Worm (Caenorhabditis elegans) whole organism, L1 larva: Measurements from ENCODE around the gene C16C10.8.

Source experiments
- C16A3.4 ChIP-seq: fragments of 150-350 bp; optimal IDR thresholded peaks from 2 replicates; lab custom pipeline; 2014; ENCODE audit warnings: missing biosample characterization, missing genetic modification characterization
- F16B12.6 ChIP-seq: fragments of 150-350 bp; optimal IDR thresholded peaks from 2 replicates; lab custom pipeline; 2014; ENCODE audit warnings: missing biosample characterization, missing genetic modification characterization
- aha-1 ChIP-seq: fragments of 150-350 bp; optimal IDR thresholded peaks from 2 replicates; lab custom pipeline; 2014; ENCODE audit warnings: missing biosample characterization, missing genetic modification characterization
- aly-2 ChIP-seq: fragments of 150-350 bp; optimal IDR thresholded peaks from 2 replicates; lab custom pipeline; 2014; ENCODE audit warnings: missing biosample characterization, missing genetic modification characterization
- ama-1 ChIP-seq: fragments of 150-350 bp; optimal IDR thresholded peaks from 2 replicates; lab custom pipeline; 2014
- blmp-1 ChIP-seq: fragments of 150-350 bp; optimal IDR thresholded peaks from 2 replicates; lab custom pipeline; 2014; ENCODE audit warnings: missing biosample characterization, missing genetic modification characterization
- ceh-82 ChIP-seq, 3 experiments: fragments of 150-350 bp in 1 of 3; sonication (generic microtip) in 2 of 3; optimal IDR thresholded peaks; 2 replicates each; lab custom pipeline; 2014 to 2017; ENCODE audit warnings: missing biosample characterization in 3 of 3, missing genetic modification characterization in 3 of 3
- ceh-88 ChIP-seq: fragments of 200-800 bp; sonication (Bioruptor generic); IDR thresholded peaks from 2 replicates; pipeline ENCODE4 v1.3.6; 2022; ENCODE audit warnings: missing genetic modification characterization, missing compliant biosample characterization
- dpl-1 ChIP-seq, 3 experiments: fragments of 150-350 bp in 2 of 3; sonication (generic microtip) in 1 of 3; optimal IDR thresholded peaks; 2 replicates each; lab custom pipeline; 2014 to 2017; ENCODE audit warnings: missing biosample characterization in 3 of 3, missing genetic modification characterization in 3 of 3, missing genetic modification reagents in 3 of 3
- dsc-1 ChIP-seq: sonication (generic microtip); optimal IDR thresholded peaks from 2 replicates; lab custom pipeline; 2016; ENCODE audit warnings: mild to moderate bottlenecking, missing genetic modification characterization, missing compliant biosample characterization
- efl-1 ChIP-seq, 4 experiments: fragments of 150-350 bp; optimal IDR thresholded peaks in 3 of 4; peaks in 1 of 4; 1 replicate in 1 of 4; 2 replicates in 3 of 4; lab custom pipeline; 2014; ENCODE audit warnings: missing biosample characterization in 2 of 4, missing genetic modification characterization in 2 of 4, missing genetic modification reagents in 2 of 4
- efl-3 ChIP-seq: fragments of 200-800 bp; sonication (Bioruptor generic); optimal IDR thresholded peaks from 2 replicates; lab custom pipeline; 2018; ENCODE audit warnings: mild to moderate bottlenecking, missing genetic modification characterization, missing compliant biosample characterization
- elt-2 ChIP-seq: sonication (generic microtip); optimal IDR thresholded peaks from 2 replicates; lab custom pipeline; 2016; ENCODE audit warnings: missing genetic modification characterization, mild to moderate bottlenecking, inconsistent platforms, missing compliant biosample characterization, missing genetic modification reagents
- elt-3 ChIP-seq, 6 experiments: fragments of 150-350 bp in 1 of 6; sonication (generic microtip); optimal IDR thresholded peaks; 2 replicates each; lab custom pipeline; 2017 to 2018; ENCODE audit warnings: missing biosample characterization in 6 of 6, missing genetic modification characterization in 6 of 6, inconsistent platforms in 1 of 6
- fkh-4 ChIP-seq: sonication (generic microtip); optimal IDR thresholded peaks from 2 replicates; lab custom pipeline; 2016; ENCODE audit warnings: missing compliant biosample characterization, missing genetic modification characterization, borderline replicate concordance
- fos-1 ChIP-seq: fragments of 150-350 bp; optimal IDR thresholded peaks from 2 replicates; lab custom pipeline; 2014; ENCODE audit warnings: missing biosample characterization, missing genetic modification characterization
- hlh-17 ChIP-seq: fragments of 200-800 bp; sonication (Bioruptor generic); optimal IDR thresholded peaks from 2 replicates; lab custom pipeline; 2018; ENCODE audit warnings: missing genetic modification characterization, mild to moderate bottlenecking, missing compliant biosample characterization, moderate library complexity, borderline replicate concordance
- hpl-2 ChIP-seq: fragments of 150-350 bp; optimal IDR thresholded peaks from 2 replicates; lab custom pipeline; 2014; ENCODE audit warnings: missing biosample characterization, missing genetic modification reagents, missing genetic modification characterization
- irx-1 ChIP-seq: sonication (generic microtip); optimal IDR thresholded peaks from 2 replicates; lab custom pipeline; 2016; ENCODE audit warnings: missing genetic modification characterization, missing compliant biosample characterization
- isw-1 ChIP-seq: fragments of 200-800 bp; sonication (Bioruptor generic); IDR thresholded peaks from 2 replicates; pipeline ENCODE4 v1.3.6; 2022; ENCODE audit warnings: missing genetic modification characterization, missing compliant biosample characterization
- lin-13 ChIP-seq: fragments of 150-350 bp; optimal IDR thresholded peaks from 2 replicates; lab custom pipeline; 2014; ENCODE audit warnings: missing biosample characterization, missing genetic modification reagents, missing genetic modification characterization
- lin-14 ChIP-seq: fragments of 200-800 bp; sonication (Bioruptor generic); optimal IDR thresholded peaks from 2 replicates; lab custom pipeline; 2018; ENCODE audit warnings: mild to moderate bottlenecking, missing genetic modification characterization, moderate library complexity, missing compliant biosample characterization
- lin-35 ChIP-seq, 2 experiments: fragments of 150-350 bp; optimal IDR thresholded peaks; 2 replicates each; lab custom pipeline; 2014; ENCODE audit warnings: missing biosample characterization in 2 of 2, missing genetic modification characterization in 2 of 2, missing genetic modification reagents in 2 of 2
- lin-39 ChIP-seq: fragments of 150-350 bp; optimal IDR thresholded peaks from 2 replicates; lab custom pipeline; 2014; ENCODE audit warnings: missing biosample characterization, missing genetic modification reagents, missing genetic modification characterization
- lir-3 ChIP-seq: sonication (generic microtip); optimal IDR thresholded peaks from 2 replicates; lab custom pipeline; 2016; ENCODE audit warnings: mild to moderate bottlenecking, missing genetic modification characterization, moderate library complexity, missing compliant biosample characterization; ENCODE audit not compliant: poor library complexity
- lsy-2 ChIP-seq, 2 experiments: fragments of 150-350 bp; optimal IDR thresholded peaks; 2 replicates each; lab custom pipeline; 2014; ENCODE audit warnings: missing biosample characterization in 2 of 2, missing genetic modification characterization in 2 of 2
- nhr-11 ChIP-seq: fragments of 150-350 bp; optimal IDR thresholded peaks from 2 replicates; lab custom pipeline; 2014; ENCODE audit warnings: missing biosample characterization, missing genetic modification characterization
- nhr-19 ChIP-seq: fragments of 200-800 bp; sonication (Bioruptor generic); conservative IDR thresholded peaks from 2 replicates; pipeline ENCODE4 v1.3.6; 2022; ENCODE audit warnings: missing genetic modification characterization, missing compliant biosample characterization
- nhr-20 ChIP-seq: sonication (generic microtip); optimal IDR thresholded peaks from 2 replicates; lab custom pipeline; 2016; ENCODE audit warnings: mild to moderate bottlenecking, missing genetic modification characterization, missing compliant biosample characterization
- nhr-71 ChIP-seq: sonication (generic microtip); optimal IDR thresholded peaks from 2 replicates; lab custom pipeline; 2016; ENCODE audit warnings: mild to moderate bottlenecking, missing genetic modification characterization, moderate library complexity, missing compliant biosample characterization
- nhr-85 ChIP-seq: sonication (generic microtip); peaks from one replicate; lab custom pipeline; 2016; ENCODE audit warnings: missing genetic modification characterization, inconsistent platforms, missing compliant biosample characterization
- nhr-90 ChIP-seq: sonication (generic microtip); optimal IDR thresholded peaks from 2 replicates; lab custom pipeline; 2016; ENCODE audit warnings: mild to moderate bottlenecking, missing genetic modification characterization, missing compliant biosample characterization; ENCODE audit not compliant: poor library complexity
- pag-3 ChIP-seq: sonication (generic microtip); optimal IDR thresholded peaks from 2 replicates; lab custom pipeline; 2017; ENCODE audit warnings: missing genetic modification characterization, mild to moderate bottlenecking, missing compliant biosample characterization, antibody characterized with exemption, borderline replicate concordance; ENCODE audit not compliant: insufficient read depth
- pax-3 ChIP-seq: fragments of 200-800 bp; sonication (Bioruptor generic); optimal IDR thresholded peaks from 2 replicates; lab custom pipeline; 2018; ENCODE audit warnings: mild to moderate bottlenecking, missing genetic modification characterization, moderate library complexity, missing compliant biosample characterization
- rnt-1 ChIP-seq: sonication (generic microtip); optimal IDR thresholded peaks from 2 replicates; lab custom pipeline; 2016; ENCODE audit warnings: mild to moderate bottlenecking, missing genetic modification characterization, moderate library complexity, missing compliant biosample characterization
- snu-23 ChIP-seq: sonication (generic microtip); optimal IDR thresholded peaks from 2 replicates; lab custom pipeline; 2016; ENCODE audit warnings: missing genetic modification characterization, missing compliant biosample characterization
- sup-37 ChIP-seq: fragments of 200-800 bp; sonication (Bioruptor generic); optimal IDR thresholded peaks from 2 replicates; lab custom pipeline; 2018; ENCODE audit warnings: mild to moderate bottlenecking, missing genetic modification characterization, missing compliant biosample characterization
- swsn-7 ChIP-seq: sonication (generic microtip); optimal IDR thresholded peaks from 2 replicates; lab custom pipeline; 2016; ENCODE audit warnings: missing genetic modification characterization, missing compliant biosample characterization
- tbx-2 ChIP-seq: sonication (generic microtip); optimal IDR thresholded peaks from 2 replicates; lab custom pipeline; 2016; ENCODE audit warnings: missing genetic modification characterization, missing compliant biosample characterization
- tlp-1 ChIP-seq: fragments of 150-350 bp; optimal IDR thresholded peaks from 2 replicates; lab custom pipeline; 2014; ENCODE audit warnings: missing biosample characterization, missing genetic modification characterization
- unc-130 ChIP-seq: fragments of 150-350 bp; optimal IDR thresholded peaks from 2 replicates; lab custom pipeline; 2017; ENCODE audit warnings: missing biosample characterization, missing genetic modification characterization, inconsistent platforms
- unc-86 ChIP-seq: sonication (generic microtip); optimal IDR thresholded peaks from 2 replicates; lab custom pipeline; 2016; ENCODE audit warnings: missing genetic modification characterization, missing compliant biosample characterization
- unc-98 ChIP-seq: fragments of 200-800 bp; sonication (Bioruptor generic); IDR thresholded peaks from 2 replicates; pipeline ENCODE4 v1.3.6; 2022; ENCODE audit warnings: missing genetic modification characterization, missing compliant biosample characterization
- vab-15 ChIP-seq: sonication (generic microtip); optimal IDR thresholded peaks from 2 replicates; lab custom pipeline; 2017; ENCODE audit warnings: missing genotype, mild to moderate bottlenecking, missing genetic modification characterization, missing compliant biosample characterization
- xbp-1 ChIP-seq: sonication (generic microtip); optimal IDR thresholded peaks from 2 replicates; lab custom pipeline; 2016; ENCODE audit warnings: missing genetic modification characterization, missing compliant biosample characterization
- zip-4 ChIP-seq: fragments of 200-800 bp; sonication (Bioruptor generic); optimal IDR thresholded peaks from 2 replicates; lab custom pipeline; 2018; ENCODE audit warnings: mild to moderate bottlenecking, missing genetic modification characterization, moderate library complexity, missing compliant biosample characterization
- ztf-4 ChIP-seq: fragments of 150-350 bp; optimal IDR thresholded peaks from 2 replicates; lab custom pipeline; 2014; ENCODE audit warnings: missing biosample characterization, missing genetic modification characterization

Gene C16C10.8

ce11 chrIII:4196301-4196987, 32.5 kb upstream of the C16C10.8 start (continued):
- TF ChIP-seq elt-3 (tag; optimal IDR thresholded peaks at IDR 0.05; lab: Kevin White, UChicago) = no peak
- no peak for TF ChIP-seq efl-3 (GFP tag; lab: Kevin White, UChicago)
- peak; percentile 38; the same call in 1 of the 2 replicates for TF ChIP-seq ceh-88
- no peak for TF ChIP-seq aha-1 (tag; lab: Kevin White, UChicago)
- peak; percentile 47 for TF ChIP-seq fkh-4
- TF ChIP-seq lin-39 = no peak
- TF ChIP-seq elt-2 (tag; lab: Kevin White, UChicago) = no peak
- no peak for TF ChIP-seq hlh-17 (GFP tag; lab: Kevin White, UChicago)
- TF ChIP-seq F16B12.6 (tag; lab: Kevin White, UChicago) = peak; percentile 40
- no peak for TF ChIP-seq pag-3
- TF ChIP-seq ceh-82 (tag; optimal IDR thresholded peaks at IDR 0.05; lab: Kevin White, UChicago) = peak; percentile 18 to 85 (median 30)

- TF ChIP-seq vab-15 = no peak
- peak; percentile 37 for TF ChIP-seq nhr-20 (tag; lab: Kevin White, UChicago)
- TF ChIP-seq hpl-2 (GFP tag; lab: Kevin White, UChicago) = peak; percentile 39
- TF ChIP-seq blmp-1 = peak; percentile 77
- peak; percentile 5 for TF ChIP-seq hlh-17 (GFP tag; lab: Kevin White, UChicago)
- no peak for TF ChIP-seq unc-86 (tag; lab: Kevin White, UChicago)
- peak; percentile 22 for TF ChIP-seq lin-14 (GFP tag; lab: Kevin White, UChicago)
- TF ChIP-seq rnt-1 = peak; percentile 53
- TF ChIP-seq irx-1 = peak; percentile 35
- peak; percentile 43 for TF ChIP-seq C16A3.4 (tag; lab: Kevin White, UChicago)
- peak; percentile 45 for TF ChIP-seq pax-3
- TF ChIP-seq elt-2 (tag; lab: Kevin White, UChicago) = peak; percentile 60
- no peak for TF ChIP-seq xbp-1 (tag; lab: Kevin White, UChicago)
- TF ChIP-seq dpl-1 (GFP tag; optimal IDR thresholded peaks at IDR 0.05; lab: Kevin White, UChicago) = no peak
- TF ChIP-seq unc-98 (GFP tag; lab: Robert Waterston, UW) = no peak
- TF ChIP-seq tlp-1 = no peak
- peak; percentile 28 for TF ChIP-seq zip-4 (GFP tag; lab: Kevin White, UChicago)
- TF ChIP-seq nhr-19 (GFP tag; lab: Robert Waterston, UW) = peak; percentile 60
- peak; percentile 83 for TF ChIP-seq nhr-71 (tag; lab: Kevin White, UChicago)
- TF ChIP-seq nhr-11 = no peak
- peak; percentile 63 for TF ChIP-seq nhr-90
- TF ChIP-seq unc-130 = peak; percentile 13
- TF ChIP-seq fos-1 (tag; lab: Kevin White, UChicago) = peak; percentile 35
- TF ChIP-seq lin-13 = peak; percentile 25
- no peak for TF ChIP-seq isw-1 (GFP tag; lab: Robert Waterston, UW)
- TF ChIP-seq lsy-2 (tag; optimal IDR thresholded peaks at IDR 0.05; lab: Kevin White, UChicago) = peak; percentile 2 to 51
- TF ChIP-seq lin-35 (GFP tag; optimal IDR thresholded peaks at IDR 0.05; lab: Kevin White, UChicago) = peak in 1 of 2 experiments; percentile 34
- TF ChIP-seq pag-3 = no peak
- peak; percentile 94 for TF ChIP-seq aly-2 (tag; lab: Kevin White, UChicago)
- TF ChIP-seq fkh-4 = peak; percentile 32
- TF ChIP-seq swsn-7 (tag; lab: Kevin White, UChicago) = peak; percentile 21
- TF ChIP-seq sup-37 = peak; percentile 41
- TF ChIP-seq tbx-2 (tag; lab: Kevin White, UChicago) = peak; percentile 5
- TF ChIP-seq dsc-1 (tag; lab: Kevin White, UChicago) = peak; percentile 64
- TF ChIP-seq ama-1 (lab: Kevin White, UChicago) = peak; percentile 95
- peak; percentile 49 for TF ChIP-seq snu-23 (GFP tag; lab: Kevin White, UChicago)
- TF ChIP-seq ztf-4 (tag; lab: Kevin White, UChicago) = peak; percentile 72
- peak; percentile 11 for TF ChIP-seq lir-3
- peak; percentile 44 to 50 for TF ChIP-seq efl-1 (optimal IDR thresholded peaks at IDR 0.05; lab: Kevin White, UChicago)
- peak in 1 of 2 experiments; percentile 8 for TF ChIP-seq efl-1 (GFP tag; optimal IDR thresholded peaks at IDR 0.05 in 1 of 2; lab: Kevin White, UChicago)
- peak; percentile 80 for TF ChIP-seq nhr-85 (tag; lab: Kevin White, UChicago)
Measured at ce11 chrIII:4195306-4196008, 31.5 kb upstream of the C16C10.8 start.
